Worm (Caenorhabditis elegans) whole organism, L4 larva: ENCODE measurements around the gene col-175.

ENCODE experiments used
- F26F4.8 ChIP-seq: fragments of 200-800 bp; sonication (Bioruptor generic); conservative IDR thresholded peaks from 2 replicates; pipeline ENCODE4 v1.3.6; 2022; ENCODE audit warnings: missing genetic modification characterization, missing compliant biosample characterization
- F37D6.2 ChIP-seq: sonication (generic microtip); optimal IDR thresholded peaks from 2 replicates; lab custom pipeline; 2016; ENCODE audit warnings: mild to moderate bottlenecking, missing genetic modification characterization, missing compliant biosample characterization
- F44E2.7 ChIP-seq: fragments of 200-800 bp; sonication (Bioruptor generic); IDR thresholded peaks from 2 replicates; pipeline ENCODE4 v2.1.2; 2022; ENCODE audit warnings: missing genetic modification characterization, missing compliant biosample characterization
- R02D3.7 ChIP-seq: fragments of 150-350 bp; sonication (generic microtip); optimal IDR thresholded peaks from 3 replicates; lab custom pipeline; 2014; ENCODE audit warnings: missing biosample characterization, missing genetic modification characterization
- T20F7.1 ChIP-seq: fragments of 200-800 bp; sonication (Bioruptor generic); optimal IDR thresholded peaks from 2 replicates; lab custom pipeline; 2018; ENCODE audit warnings: mild to moderate bottlenecking, missing genetic modification characterization, missing compliant biosample characterization
- Y105C5A.15 ChIP-seq: fragments of 200-800 bp; sonication (Bioruptor generic); IDR thresholded peaks from 2 replicates; pipeline ENCODE4 v1.3.6; 2022; ENCODE audit warnings: missing genetic modification characterization, missing compliant biosample characterization
- ZK546.5 ChIP-seq, 2 experiments: sonication (generic microtip); optimal IDR thresholded peaks; 2 replicates each; lab custom pipeline; 2017; ENCODE audit warnings: missing biosample characterization in 2 of 2, missing genetic modification characterization in 2 of 2
- ama-1 ChIP-seq: fragments of 150-350 bp; optimal IDR thresholded peaks from 2 replicates; lab custom pipeline; 2014; ENCODE audit warnings: inconsistent platforms, mixed read lengths
- attf-4 ChIP-seq: sonication (generic microtip); optimal IDR thresholded peaks from 3 replicates; lab custom pipeline; 2017; ENCODE audit warnings: missing biosample characterization, missing genetic modification characterization
- ceh-20 ChIP-seq: fragments of 200-800 bp; sonication (Bioruptor generic); IDR thresholded peaks from 2 replicates; pipeline ENCODE4 v1.3.6; 2022; ENCODE audit warnings: missing genetic modification reagents, missing genetic modification characterization, missing compliant biosample characterization
- ceh-32 ChIP-seq: sonication (generic microtip); optimal IDR thresholded peaks from 2 replicates; lab custom pipeline; 2016; ENCODE audit warnings: mild to moderate bottlenecking, missing genetic modification characterization, missing compliant biosample characterization; ENCODE audit not compliant: poor library complexity
- ceh-44 ChIP-seq: fragments of 200-800 bp; sonication (Bioruptor generic); IDR thresholded peaks from 2 replicates; pipeline ENCODE4 v1.3.6; 2022; ENCODE audit warnings: missing genetic modification reagents, missing genetic modification characterization, missing compliant biosample characterization
- ctbp-1 ChIP-seq: fragments of 200-800 bp; sonication (Bioruptor generic); IDR thresholded peaks from 2 replicates; pipeline ENCODE4 v1.3.6; 2022; ENCODE audit warnings: missing genetic modification reagents, missing genetic modification characterization, missing compliant biosample characterization
- daf-16 ChIP-seq, 3 experiments: sonication (generic microtip); optimal IDR thresholded peaks; 2 replicates each; lab custom pipeline; 2016 to 2017; ENCODE audit warnings: missing genetic modification characterization in 3 of 3, missing genetic modification reagents in 3 of 3, mild to moderate bottlenecking in 2 of 3, missing compliant biosample characterization in 2 of 3, missing biosample characterization in 1 of 3, moderate library complexity in 1 of 3
- daf-19 ChIP-seq: fragments of 200-800 bp; sonication (Bioruptor generic); conservative IDR thresholded peaks from 2 replicates; pipeline ENCODE4 v1.3.6; 2022; ENCODE audit warnings: missing genetic modification characterization, missing compliant biosample characterization
- duxl-1 ChIP-seq: sonication (generic microtip); optimal IDR thresholded peaks from 2 replicates; lab custom pipeline; 2016; ENCODE audit warnings: mild to moderate bottlenecking, missing genetic modification characterization, moderate library complexity, missing compliant biosample characterization; ENCODE audit not compliant: poor library complexity
- egl-27 ChIP-seq: sonication (generic microtip); optimal IDR thresholded peaks from 3 replicates; lab custom pipeline; 2017; ENCODE audit warnings: missing biosample characterization, missing genetic modification reagents, missing genetic modification characterization
- fkh-10 ChIP-seq: fragments of 150-350 bp; optimal IDR thresholded peaks from 2 replicates; lab custom pipeline; 2014; ENCODE audit warnings: missing biosample characterization, missing genetic modification reagents, missing genetic modification characterization
- fos-1 ChIP-seq: fragments of 150-350 bp; optimal IDR thresholded peaks from 2 replicates; lab custom pipeline; 2014; ENCODE audit warnings: missing biosample characterization, missing genetic modification characterization
- hmg-1.1 ChIP-seq: fragments of 200-800 bp; sonication (Bioruptor generic); IDR thresholded peaks from 2 replicates; pipeline ENCODE4 v1.3.6; 2022; ENCODE audit warnings: missing genetic modification reagents, missing genetic modification characterization, missing compliant biosample characterization
- jun-1 ChIP-seq: fragments of 150-350 bp; optimal IDR thresholded peaks from 2 replicates; lab custom pipeline; 2014; ENCODE audit warnings: missing biosample characterization, missing genetic modification reagents, missing genetic modification characterization
- lim-7 ChIP-seq: fragments of 200-800 bp; sonication (Bioruptor generic); IDR thresholded peaks from 2 replicates; pipeline ENCODE4 v1.3.6; 2022; ENCODE audit warnings: missing genetic modification characterization, missing compliant biosample characterization
- lin-1 ChIP-seq: fragments of 200-800 bp; sonication (Bioruptor generic); IDR thresholded peaks from 2 replicates; pipeline ENCODE4 v1.3.6; 2022; ENCODE audit warnings: missing genetic modification reagents, missing genetic modification characterization, missing compliant biosample characterization
- lin-38 ChIP-seq: fragments of 200-800 bp; sonication (Bioruptor generic); IDR thresholded peaks from 2 replicates; pipeline ENCODE4 v1.3.6; 2022; ENCODE audit warnings: missing genetic modification reagents, missing genetic modification characterization, missing compliant biosample characterization
- lin-39 ChIP-seq: fragments of 150-350 bp; optimal IDR thresholded peaks from 2 replicates; lab custom pipeline; 2014; ENCODE audit warnings: missing biosample characterization, missing genetic modification reagents, missing genetic modification characterization
- madf-9 ChIP-seq: fragments of 200-800 bp; sonication (Bioruptor generic); conservative IDR thresholded peaks from 2 replicates; pipeline ENCODE4 v1.3.6; 2022; ENCODE audit warnings: missing genetic modification reagents, missing genetic modification characterization, missing compliant biosample characterization
- mdl-1 ChIP-seq, 2 experiments: fragments of 150-350 bp in 1 of 2; sonication (generic microtip) in 1 of 2; optimal IDR thresholded peaks; 2 replicates each; lab custom pipeline; 2014 to 2017; ENCODE audit warnings: missing biosample characterization in 2 of 2, missing genetic modification characterization in 2 of 2
- mes-2 ChIP-seq: sonication (generic microtip); optimal IDR thresholded peaks from 2 replicates; lab custom pipeline; 2016; ENCODE audit warnings: missing genotype, mild to moderate bottlenecking, missing genetic modification characterization, missing compliant biosample characterization; ENCODE audit not compliant: poor library complexity, severe bottlenecking
- mxl-3 ChIP-seq: fragments of 200-800 bp; sonication (Bioruptor generic); optimal IDR thresholded peaks from 2 replicates; lab custom pipeline; 2018; ENCODE audit warnings: mild to moderate bottlenecking, missing genetic modification characterization, missing compliant biosample characterization
- nhr-11 ChIP-seq: fragments of 150-350 bp; optimal IDR thresholded peaks from 2 replicates; lab custom pipeline; 2014; ENCODE audit warnings: missing biosample characterization, missing genetic modification characterization
- nhr-111 ChIP-seq: fragments of 200-800 bp; sonication (Bioruptor generic); optimal IDR thresholded peaks from 2 replicates; lab custom pipeline; 2018; ENCODE audit warnings: mild to moderate bottlenecking, missing genetic modification characterization, missing compliant biosample characterization
- nhr-28 ChIP-seq: fragments of 150-350 bp; optimal IDR thresholded peaks from 2 replicates; lab custom pipeline; 2014; ENCODE audit warnings: missing biosample characterization, missing genetic modification characterization
- nhr-41 ChIP-seq: fragments of 200-800 bp; sonication (Bioruptor generic); IDR thresholded peaks from 2 replicates; pipeline ENCODE4 v1.3.6; 2022; ENCODE audit warnings: missing genetic modification reagents, missing genetic modification characterization, missing compliant biosample characterization
- nhr-42 ChIP-seq: fragments of 200-800 bp; sonication (Bioruptor generic); IDR thresholded peaks from 2 replicates; pipeline ENCODE4 v1.3.6; 2022; ENCODE audit warnings: missing genetic modification characterization, missing compliant biosample characterization
- nhr-6 ChIP-seq: fragments of 150-350 bp; optimal IDR thresholded peaks from 2 replicates; lab custom pipeline; 2014; ENCODE audit warnings: missing biosample characterization, missing genetic modification characterization
- nhr-76 ChIP-seq: fragments of 150-350 bp; optimal IDR thresholded peaks from 2 replicates; lab custom pipeline; 2014; ENCODE audit warnings: missing biosample characterization, missing genetic modification characterization
- nhr-77 ChIP-seq: fragments of 150-350 bp; optimal IDR thresholded peaks from 2 replicates; lab custom pipeline; 2014; ENCODE audit warnings: missing biosample characterization, missing genetic modification characterization
- rbr-2 ChIP-seq: sonication (generic microtip); optimal IDR thresholded peaks from 2 replicates; lab custom pipeline; 2016; ENCODE audit warnings: missing genotype, missing genetic modification characterization, missing compliant biosample characterization
- saeg-2 ChIP-seq: fragments of 200-800 bp; sonication (Bioruptor generic); IDR thresholded peaks from 2 replicates; pipeline ENCODE4 v1.3.6; 2022; ENCODE audit warnings: missing genetic modification reagents, missing genetic modification characterization, missing compliant biosample characterization
- sdz-12 ChIP-seq: fragments of 200-800 bp; sonication (Bioruptor generic); optimal IDR thresholded peaks from 2 replicates; lab custom pipeline; 2018; ENCODE audit warnings: mild to moderate bottlenecking, missing genetic modification characterization, missing compliant biosample characterization
- snpc-1.2 ChIP-seq: fragments of 200-800 bp; sonication (Bioruptor generic); IDR thresholded peaks from 2 replicates; pipeline ENCODE4 v1.3.6; 2022; ENCODE audit warnings: missing genetic modification reagents, missing genetic modification characterization, missing compliant biosample characterization
- snpc-4 ChIP-seq: fragments of 150-350 bp; optimal IDR thresholded peaks from 2 replicates; lab custom pipeline; 2014; ENCODE audit warnings: missing biosample characterization, missing genetic modification characterization
- spr-1 ChIP-seq: sonication (generic microtip); optimal IDR thresholded peaks from 2 replicates; lab custom pipeline; 2016; ENCODE audit warnings: mild to moderate bottlenecking, missing genetic modification characterization, missing compliant biosample characterization
- spr-3 ChIP-seq: fragments of 200-800 bp; sonication (Bioruptor generic); optimal IDR thresholded peaks from 2 replicates; lab custom pipeline; 2018; ENCODE audit warnings: mild to moderate bottlenecking, missing genetic modification characterization, missing compliant biosample characterization
- tra-1 ChIP-seq: fragments of 200-800 bp; sonication (Bioruptor generic); IDR thresholded peaks from 2 replicates; pipeline ENCODE4 v1.3.6; 2022; ENCODE audit warnings: missing genetic modification reagents, missing genetic modification characterization, missing compliant biosample characterization
- unc-39 ChIP-seq: sonication (generic microtip); optimal IDR thresholded peaks from 2 replicates; lab custom pipeline; 2017; ENCODE audit warnings: missing biosample characterization, missing genetic modification characterization
- unc-62 ChIP-seq, 3 experiments: fragments of 150-350 bp in 1 of 3; sonication (generic microtip); optimal IDR thresholded peaks in 2 of 3; peaks in 1 of 3; 1 replicate in 1 of 3; 2 replicates in 2 of 3; lab custom pipeline; 2014 to 2017; ENCODE audit warnings: missing biosample characterization in 3 of 3, missing genetic modification characterization in 3 of 3, missing genetic modification reagents in 3 of 3, missing genotype in 1 of 3
- zag-1 ChIP-seq: fragments of 150-350 bp; optimal IDR thresholded peaks from 2 replicates; lab custom pipeline; 2014; ENCODE audit warnings: missing biosample characterization, missing genetic modification characterization
- zfp-3 ChIP-seq: fragments of 200-800 bp; sonication (Bioruptor generic); conservative IDR thresholded peaks from 2 replicates; pipeline ENCODE4 v1.3.6; 2022; ENCODE audit warnings: missing genetic modification reagents, missing genetic modification characterization, missing compliant biosample characterization
- zip-11 ChIP-seq: fragments of 200-800 bp; sonication (Bioruptor generic); IDR thresholded peaks from 2 replicates; pipeline ENCODE4 v1.3.6; 2022; ENCODE audit warnings: missing genetic modification characterization, missing compliant biosample characterization
- zip-2 ChIP-seq: fragments of 150-350 bp; optimal IDR thresholded peaks from 2 replicates; lab custom pipeline; 2014; ENCODE audit warnings: missing biosample characterization, missing genetic modification characterization
- ztf-7 ChIP-seq: fragments of 150-350 bp; optimal IDR thresholded peaks from 2 replicates; lab custom pipeline; 2014; ENCODE audit warnings: missing biosample characterization, missing genetic modification characterization

col-175 gene

ce11 chrX:9212675-9213074 is 21.7 kb downstream of the col-175 start:
- TF ChIP-seq F37D6.2 (no peak), zip-11 (no peak), Y105C5A.15 (GFP tag; lab: Robert Waterston, UW) (no peak), mes-2 (tag; lab: Kevin White, UChicago) (no peak), nhr-111 (GFP tag; lab: Kevin White, UChicago) (no peak), madf-9 (GFP tag; lab: Robert Waterston, UW) (no peak), zag-1 (tag; lab: Kevin White, UChicago) (no peak), hmg-1.1 (GFP tag; lab: Robert Waterston, UW) (no peak), ceh-44 (GFP tag; lab: Robert Waterston, UW) (no peak), ctbp-1 (GFP tag; lab: Robert Waterston, UW) (no peak), mdl-1 (tag; optimal IDR thresholded peaks at IDR 0.05; lab: Kevin White, UChicago) (peak in 1 of 2 experiments; percentile 53), unc-62 (GFP tag; optimal IDR thresholded peaks at IDR 0.05 in 1 of 2; lab: Kevin White, UChicago) (no peak), unc-62 (tag; optimal IDR thresholded peaks at IDR 0.05; lab: Kevin White, UChicago) (no peak), nhr-41 (GFP tag; lab: Robert Waterston, UW) (no peak), ceh-32 (no peak), lin-1 (no peak), unc-39 (tag; lab: Kevin White, UChicago) (no peak), egl-27 (no peak), ztf-7 (tag; lab: Kevin White, UChicago) (no peak), R02D3.7 (tag; lab: Kevin White, UChicago) (no peak), snpc-1.2 (GFP tag; lab: Robert Waterston, UW) (no peak), rbr-2 (tag; lab: Kevin White, UChicago) (no peak), spr-1 (tag; lab: Kevin White, UChicago) (no peak), F26F4.8 (no peak), ceh-20 (GFP tag; lab: Robert Waterston, UW) (no peak), nhr-11 (tag; lab: Kevin White, UChicago) (no peak), ZK546.5 (tag; optimal IDR thresholded peaks at IDR 0.05; lab: Kevin White, UChicago) (no peak), duxl-1 (tag; lab: Kevin White, UChicago) (no peak), lin-39 (tag; lab: Kevin White, UChicago) (no peak), spr-3 (GFP tag; lab: Kevin White, UChicago) (no peak), T20F7.1 (GFP tag; lab: Kevin White, UChicago) (no peak), lim-7 (GFP tag; lab: Robert Waterston, UW) (no peak), nhr-28 (peak; percentile 69), fos-1 (tag; lab: Kevin White, UChicago) (no peak), tra-1 (GFP tag; lab: Robert Waterston, UW) (no peak), jun-1 (no peak), zip-2 (no peak), nhr-42 (GFP tag; lab: Robert Waterston, UW) (no peak), zfp-3 (no peak), snpc-4 (tag; lab: Kevin White, UChicago) (no peak), daf-16 (GFP tag; optimal IDR thresholded peaks at IDR 0.05; lab: Kevin White, UChicago) (no peak), daf-16 (tag; optimal IDR thresholded peaks at IDR 0.05; lab: Kevin White, UChicago) (peak; percentile 86), lin-38 (GFP tag; lab: Robert Waterston, UW) (no peak), mxl-3 (GFP tag; lab: Kevin White, UChicago) (peak; percentile 48), F44E2.7 (GFP tag; lab: Robert Waterston, UW) (no peak), fkh-10 (no peak), attf-4 (no peak), daf-19 (GFP tag; lab: Robert Waterston, UW) (no peak), saeg-2 (GFP tag; lab: Robert Waterston, UW) (no peak), ama-1 (no peak), nhr-76 (tag; lab: Kevin White, UChicago) (no peak), nhr-77 (tag; lab: Kevin White, UChicago) (peak; percentile 55), sdz-12 (no peak), nhr-6 (no peak)
